Worm (Caenorhabditis elegans): ENCODE results near the gene F21D5.4.

F21D5.4 gene

DNA sequence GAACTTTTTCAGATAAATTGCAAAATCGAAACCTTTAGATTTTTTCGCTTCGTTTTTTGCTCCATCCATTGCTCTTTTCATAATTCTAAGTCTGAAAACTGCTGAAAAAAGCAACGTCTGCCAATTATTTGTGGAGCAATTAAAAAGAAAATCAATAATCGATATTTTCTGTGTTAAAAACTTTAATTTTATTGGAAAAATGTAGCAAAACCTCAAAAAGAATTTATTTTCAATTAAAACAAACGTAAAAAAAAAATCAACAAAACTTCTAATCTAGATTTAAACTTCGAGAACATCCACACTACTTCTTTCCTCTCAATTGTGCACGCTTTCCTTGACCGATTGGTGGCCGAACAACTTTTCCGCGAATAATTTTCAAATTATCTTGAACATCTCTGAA, 1.4 kb downstream of the F21D5.4 start, which contains the start of gene F21D5.5:
Gene F21D5.5, minus strand, starts transcription at position 101 of the 400 bp plus-strand sequence.
- TF ChIP-seq hmbx-1 (tag; optimal IDR thresholded peaks at IDR 0.05) (no peak), scrt-1 (GFP tag; IDR thresholded peaks at IDR 0.05) (no peak), pes-1 (GFP tag; IDR thresholded peaks at IDR 0.05) (no peak), ceh-13 (GFP tag; optimal IDR thresholded peaks at IDR 0.05) (no peak), tra-4 (tag; optimal IDR thresholded peaks at IDR 0.05) (no peak), tbx-37 (GFP tag; conservative IDR thresholded peaks at IDR 0.05) (no peak)

DNA sequence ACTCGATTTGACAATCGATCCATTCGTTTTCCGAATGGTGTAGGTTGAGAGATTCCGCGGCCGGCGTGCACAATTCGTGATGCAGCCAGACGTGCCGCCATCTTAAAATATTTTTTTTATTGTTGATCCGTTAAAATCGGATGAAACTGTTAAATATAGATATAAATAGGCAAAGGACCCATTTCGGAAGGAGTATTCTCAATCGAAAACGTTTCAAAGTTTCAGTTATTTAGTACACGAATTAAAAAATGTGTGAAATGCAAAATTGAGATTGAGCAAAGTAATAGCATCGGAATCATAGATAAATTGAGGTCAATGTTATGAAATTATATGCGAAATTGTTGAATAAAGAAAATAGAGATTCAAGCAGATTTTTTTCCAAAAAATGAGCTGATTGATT, 2.0 kb downstream of the F21D5.4 start, which contains the start of gene mrps-33:
Gene mrps-33, minus strand, starts transcription at position 101 of the 400 bp plus-strand sequence.
- TF ChIP-seq hmbx-1 (tag; optimal IDR thresholded peaks at IDR 0.05): no peak

DNA sequence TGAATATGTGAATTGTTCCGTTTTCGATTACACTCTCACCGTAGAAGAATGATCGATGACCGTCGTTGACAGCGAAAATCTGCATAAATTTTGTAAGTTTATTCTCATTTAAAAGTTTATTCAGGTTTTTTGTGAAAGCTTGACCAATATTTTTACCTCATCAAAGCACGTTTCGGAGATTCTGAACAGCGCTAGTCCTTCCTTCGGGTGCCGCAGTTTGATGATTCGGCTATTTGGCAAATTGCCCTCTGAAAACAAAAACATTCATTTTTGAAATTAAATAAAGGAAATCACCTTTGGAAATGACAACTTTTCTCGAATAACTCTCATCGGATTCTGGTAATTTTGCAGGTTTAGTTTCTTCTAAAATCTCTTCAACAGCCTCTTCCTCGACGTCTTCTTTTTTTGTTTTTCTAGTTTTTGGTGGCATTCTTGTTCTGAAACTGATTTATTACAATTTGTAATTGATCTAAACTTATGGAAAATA, 3.1 kb downstream of the F21D5.4 start, which contains the start of gene F21D5.6:
Gene F21D5.6, minus strand, starts transcription at position 437 of the 487 bp plus-strand sequence.
- TF ChIP-seq aly-1 (tag; optimal IDR thresholded peaks at IDR 0.05) (no peak), scrt-1 (GFP tag; IDR thresholded peaks at IDR 0.05) (no peak), tbx-11 (GFP tag; IDR thresholded peaks at IDR 0.05) (no peak), tbx-37 (GFP tag; conservative IDR thresholded peaks at IDR 0.05) (no peak), ceh-13 (GFP tag; optimal IDR thresholded peaks at IDR 0.05) (no peak), ama-1 (optimal IDR thresholded peaks at IDR 0.05) (no peak), B0310.2 (tag; optimal IDR thresholded peaks at IDR 0.05) (no peak), flt-1 (GFP tag; IDR thresholded peaks at IDR 0.05) (no peak), pes-1 (GFP tag; IDR thresholded peaks at IDR 0.05) (no peak), hmg-4 (GFP tag; optimal IDR thresholded peaks at IDR 0.05) (no peak), tra-4 (tag; optimal IDR thresholded peaks at IDR 0.05) (no peak), ets-7 (tag; optimal IDR thresholded peaks at IDR 0.05) (no peak), F13C5.2 (tag; optimal IDR thresholded peaks at IDR 0.05) (no peak), hnd-1 (tag; optimal IDR thresholded peaks at IDR 0.05) (no peak), hmbx-1 (tag; optimal IDR thresholded peaks at IDR 0.05) (no peak)

DNA sequence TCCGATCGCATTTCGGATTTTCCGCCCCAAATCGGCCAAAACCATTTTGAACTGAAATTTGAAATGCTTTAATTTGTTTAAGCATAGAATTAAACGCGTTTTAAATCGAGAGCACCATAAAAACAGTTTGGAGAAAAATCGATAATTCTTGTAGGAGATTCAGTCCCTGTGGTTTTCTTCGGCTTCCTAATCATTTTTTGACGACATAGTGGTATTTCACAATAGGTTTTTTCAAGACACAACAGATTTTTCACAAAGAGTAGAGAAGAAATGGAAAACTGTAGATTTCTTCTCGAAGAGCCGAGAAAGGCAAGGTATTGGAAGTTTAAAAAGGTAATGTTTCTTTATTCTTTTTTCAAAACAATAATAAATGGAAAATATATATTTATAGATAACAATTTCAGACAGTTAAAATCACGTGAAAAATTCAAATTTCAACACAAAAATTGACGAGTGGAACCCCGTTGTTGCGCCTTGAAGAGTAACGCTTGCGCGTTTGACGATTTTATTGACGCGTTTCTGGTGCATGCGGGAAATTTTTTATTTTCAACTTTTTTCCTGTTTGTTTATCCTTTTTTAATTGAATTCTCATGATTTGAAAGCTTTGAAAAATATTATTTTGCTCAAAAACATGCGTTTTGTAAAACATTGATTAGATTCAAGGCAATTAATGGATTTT, 5.9 kb downstream of the F21D5.4 start, which contains the start of gene F21D5.7:
Gene F21D5.7, minus strand, starts transcription at position 51 of the 679 bp plus-strand sequence.
- TF ChIP-seq F13C5.2 (tag; optimal IDR thresholded peaks at IDR 0.05) (peak; percentile 43), tbx-11 (GFP tag; IDR thresholded peaks at IDR 0.05) (no peak)

- TF ChIP-seq hmg-4 (GFP tag; optimal IDR thresholded peaks at IDR 0.05): no peak
- no peak for TF ChIP-seq flt-1 (GFP tag; IDR thresholded peaks at IDR 0.05)
- no peak for TF ChIP-seq ceh-13 (GFP tag; optimal IDR thresholded peaks at IDR 0.05)
- no peak for TF ChIP-seq F13C5.2 (tag; optimal IDR thresholded peaks at IDR 0.05)
- no peak for TF ChIP-seq pes-1 (GFP tag; IDR thresholded peaks at IDR 0.05)
These were observed 7.9 kb downstream of the F21D5.4 start, which contains the start of the genes F20C5.7 and parg-1 for ce11 chrIV:8745591-8746302. TSS of gene F20C5.7 (minus strand) at chrIV:8745691. TSS of gene parg-1 (plus strand) at chrIV:8746252.

DNA sequence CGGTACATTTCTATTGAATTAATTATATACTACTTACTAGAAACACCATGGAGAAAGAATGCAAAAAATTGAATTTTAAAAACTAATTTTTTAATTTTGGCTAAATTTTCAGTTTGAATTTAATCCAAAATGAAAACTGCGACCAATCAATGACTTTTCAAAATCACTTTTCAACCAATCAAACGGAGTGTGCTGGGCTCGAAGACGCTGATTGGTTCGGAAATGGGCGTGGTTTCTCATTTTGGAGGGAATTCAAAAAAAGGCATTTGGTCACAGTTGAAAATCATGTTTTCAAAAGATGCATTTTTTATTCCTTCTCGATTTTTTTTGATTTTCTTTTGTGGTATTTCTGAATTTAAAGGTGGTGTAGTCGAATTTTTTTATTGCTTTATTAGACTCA, 11.1 kb downstream of the F21D5.4 start:
- TF ChIP-seq flt-1 (GFP tag; IDR thresholded peaks at IDR 0.05) (no peak), F13C5.2 (tag; optimal IDR thresholded peaks at IDR 0.05) (no peak), ama-1 (optimal IDR thresholded peaks at IDR 0.05) (no peak), B0310.2 (tag; optimal IDR thresholded peaks at IDR 0.05) (no peak), tbx-37 (GFP tag; conservative IDR thresholded peaks at IDR 0.05) (no peak), sea-1 (GFP tag; conservative IDR thresholded peaks at IDR 0.05) (no peak), ceh-36 (tag; optimal IDR thresholded peaks at IDR 0.05) (no peak), hmbx-1 (tag; optimal IDR thresholded peaks at IDR 0.05) (no peak), ceh-13 (GFP tag; optimal IDR thresholded peaks at IDR 0.05) (no peak), scrt-1 (GFP tag; IDR thresholded peaks at IDR 0.05) (no peak), tra-4 (tag; optimal IDR thresholded peaks at IDR 0.05) (no peak), tbx-11 (GFP tag; IDR thresholded peaks at IDR 0.05) (no peak), aly-1 (tag; optimal IDR thresholded peaks at IDR 0.05) (no peak)

- TF ChIP-seq ceh-36 (tag; optimal IDR thresholded peaks at IDR 0.05): no peak
- no peak for TF ChIP-seq F13C5.2 (tag; optimal IDR thresholded peaks at IDR 0.05)
- no peak for TF ChIP-seq pes-1 (GFP tag; IDR thresholded peaks at IDR 0.05)
- TF ChIP-seq scrt-1 (GFP tag; IDR thresholded peaks at IDR 0.05): no peak
- no peak for TF ChIP-seq ceh-13 (GFP tag; optimal IDR thresholded peaks at IDR 0.05)
These were observed 14.6 kb downstream of the F21D5.4 start for ce11 chrIV:8752492-8752891.

- no peak for TF ChIP-seq B0310.2 (tag; optimal IDR thresholded peaks at IDR 0.05)
- no peak for TF ChIP-seq F13C5.2 (tag; optimal IDR thresholded peaks at IDR 0.05)
These were observed 16.3 kb downstream of the F21D5.4 start for ce11 chrIV:8754146-8754545.

DNA sequence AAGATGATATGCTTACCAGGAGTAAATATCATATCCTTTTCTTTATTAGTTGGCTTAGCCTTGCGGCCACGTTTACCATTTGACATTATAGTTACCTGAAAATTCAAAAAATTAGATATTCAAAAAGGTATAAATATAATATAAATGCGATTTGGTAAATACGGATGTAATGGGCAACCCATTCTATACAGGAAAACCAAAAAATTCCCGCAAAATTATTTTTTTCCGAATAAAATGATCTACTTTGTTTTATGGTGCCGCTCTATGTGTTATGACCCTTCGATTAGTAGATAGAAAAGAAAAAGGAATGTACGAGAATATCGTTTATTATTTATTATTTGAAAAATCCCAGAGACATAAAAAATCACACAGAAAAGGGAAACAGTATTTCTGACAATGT, 16.8 kb downstream of the F21D5.4 start, which contains the start of gene elli-1:
Gene elli-1, minus strand, starts transcription at position 101 of the 400 bp plus-strand sequence.
- TF ChIP-seq flt-1 (GFP tag; IDR thresholded peaks at IDR 0.05): no peak
- no peak for TF ChIP-seq hmbx-1 (tag; optimal IDR thresholded peaks at IDR 0.05)
- TF ChIP-seq tbx-37 (GFP tag; conservative IDR thresholded peaks at IDR 0.05): no peak
- no peak for TF ChIP-seq sea-1 (GFP tag; conservative IDR thresholded peaks at IDR 0.05)
- TF ChIP-seq aly-1 (tag; optimal IDR thresholded peaks at IDR 0.05): no peak
- no peak for TF ChIP-seq ets-7 (tag; optimal IDR thresholded peaks at IDR 0.05)
- no peak for TF ChIP-seq hnd-1 (tag; optimal IDR thresholded peaks at IDR 0.05)
- no peak for TF ChIP-seq hmg-4 (GFP tag; optimal IDR thresholded peaks at IDR 0.05)
- no peak for TF ChIP-seq pes-1 (GFP tag; IDR thresholded peaks at IDR 0.05)
- TF ChIP-seq ceh-13 (GFP tag; optimal IDR thresholded peaks at IDR 0.05): no peak
- TF ChIP-seq tbx-11 (GFP tag; IDR thresholded peaks at IDR 0.05): no peak
- no peak for TF ChIP-seq F13C5.2 (tag; optimal IDR thresholded peaks at IDR 0.05)
- no peak for TF ChIP-seq ceh-36 (tag; optimal IDR thresholded peaks at IDR 0.05)
- no peak for TF ChIP-seq tra-4 (tag; optimal IDR thresholded peaks at IDR 0.05)
- TF ChIP-seq scrt-1 (GFP tag; IDR thresholded peaks at IDR 0.05): no peak
- TF ChIP-seq B0310.2 (tag; optimal IDR thresholded peaks at IDR 0.05): no peak
